Worm (Caenorhabditis elegans) whole organism, L3 larva: ENCODE data around the gene F59B2.14.

Source experiments
- ZK546.5 ChIP-seq: sonication (generic microtip); optimal IDR thresholded peaks from 2 replicates; lab custom pipeline; 2017; ENCODE audit warnings: missing biosample characterization, missing genetic modification characterization
- aly-2 ChIP-seq: fragments of 150-350 bp; optimal IDR thresholded peaks from 2 replicates; lab custom pipeline; 2014; ENCODE audit warnings: missing biosample characterization, missing genetic modification characterization
- ama-1 ChIP-seq: fragments of 150-350 bp; optimal IDR thresholded peaks from 2 replicates; lab custom pipeline; 2018
- ceh-28 ChIP-seq: fragments of 150-350 bp; optimal IDR thresholded peaks from 2 replicates; lab custom pipeline; 2014; ENCODE audit warnings: missing biosample characterization, missing genetic modification reagents, missing genetic modification characterization
- ceh-9 ChIP-seq: sonication (generic microtip); optimal IDR thresholded peaks from 2 replicates; lab custom pipeline; 2018; ENCODE audit warnings: missing biosample characterization, missing genetic modification characterization
- egl-27 ChIP-seq: sonication (generic microtip); optimal IDR thresholded peaks from 4 replicates; lab custom pipeline; 2017; ENCODE audit warnings: missing biosample characterization, missing genetic modification reagents, missing genetic modification characterization
- egl-5 ChIP-seq: fragments of 150-350 bp; optimal IDR thresholded peaks from 2 replicates; lab custom pipeline; 2017; ENCODE audit warnings: missing biosample characterization, missing genetic modification reagents, missing genetic modification characterization, inconsistent platforms
- elt-1 ChIP-seq: fragments of 150-350 bp; optimal IDR thresholded peaks from 2 replicates; lab custom pipeline; 2014; ENCODE audit warnings: missing biosample characterization, missing genetic modification characterization
- elt-3 ChIP-seq, 3 experiments: fragments of 150-350 bp in 1 of 3; sonication (generic microtip) in 2 of 3; optimal IDR thresholded peaks; 2 replicates in 2 of 3; 4 replicates in 1 of 3; lab custom pipeline; 2014 to 2017; ENCODE audit warnings: missing biosample characterization in 3 of 3, missing genetic modification characterization in 3 of 3
- fkh-10 ChIP-seq: sonication (generic microtip); optimal IDR thresholded peaks from 2 replicates; lab custom pipeline; 2017; ENCODE audit warnings: missing biosample characterization, missing genetic modification reagents, missing genetic modification characterization
- fos-1 ChIP-seq: fragments of 150-350 bp; optimal IDR thresholded peaks from 2 replicates; lab custom pipeline; 2014; ENCODE audit warnings: missing biosample characterization, missing genetic modification characterization
- hmg-11 ChIP-seq: sonication (generic microtip); optimal IDR thresholded peaks from 2 replicates; lab custom pipeline; 2016; ENCODE audit warnings: missing genetic modification characterization, missing compliant biosample characterization
- jun-1 ChIP-seq: fragments of 150-350 bp; optimal IDR thresholded peaks from 2 replicates; lab custom pipeline; 2014; ENCODE audit warnings: missing biosample characterization, missing genetic modification reagents, missing genetic modification characterization
- lin-39 ChIP-seq: fragments of 150-350 bp; optimal IDR thresholded peaks from 2 replicates; lab custom pipeline; 2018; ENCODE audit warnings: missing biosample characterization, missing genetic modification reagents, missing genetic modification characterization
- lsy-12 ChIP-seq: sonication (generic microtip); optimal IDR thresholded peaks from 2 replicates; lab custom pipeline; 2016; ENCODE audit warnings: mild to moderate bottlenecking, missing genetic modification characterization, missing compliant biosample characterization
- mdl-1 ChIP-seq: fragments of 150-350 bp; optimal IDR thresholded peaks from 2 replicates; lab custom pipeline; 2014; ENCODE audit warnings: missing biosample characterization, missing genetic modification characterization
- nfya-1 ChIP-seq: sonication (generic microtip); optimal IDR thresholded peaks from 2 replicates; lab custom pipeline; 2017; ENCODE audit warnings: missing genetic modification characterization, mild to moderate bottlenecking, missing compliant biosample characterization, antibody characterized with exemption, moderate library complexity; ENCODE audit not compliant: insufficient read depth
- nhr-11 ChIP-seq: fragments of 150-350 bp; optimal IDR thresholded peaks from 2 replicates; lab custom pipeline; 2014; ENCODE audit warnings: missing biosample characterization, missing genetic modification characterization
- nhr-23 ChIP-seq: fragments of 150-350 bp; optimal IDR thresholded peaks from 2 replicates; lab custom pipeline; 2014; ENCODE audit warnings: missing biosample characterization, missing genetic modification reagents, missing genetic modification characterization
- nhr-25 ChIP-seq: sonication (generic microtip); optimal IDR thresholded peaks from 2 replicates; lab custom pipeline; 2017; ENCODE audit warnings: missing biosample characterization, missing genetic modification characterization
- nhr-28 ChIP-seq: fragments of 150-350 bp; optimal IDR thresholded peaks from 2 replicates; lab custom pipeline; 2014; ENCODE audit warnings: missing biosample characterization, missing genetic modification characterization
- nhr-43 ChIP-seq: sonication (generic microtip); optimal IDR thresholded peaks from 2 replicates; lab custom pipeline; 2016; ENCODE audit warnings: mild to moderate bottlenecking, missing genetic modification characterization, missing compliant biosample characterization; ENCODE audit not compliant: poor library complexity, severe bottlenecking
- nhr-67 ChIP-seq: fragments of 150-350 bp; optimal IDR thresholded peaks from 2 replicates; lab custom pipeline; 2014; ENCODE audit warnings: missing biosample characterization, missing genetic modification characterization
- nhr-77 ChIP-seq: fragments of 150-350 bp; optimal IDR thresholded peaks from 2 replicates; lab custom pipeline; 2014; ENCODE audit warnings: missing biosample characterization, missing genetic modification characterization
- skn-1 ChIP-seq: fragments of 150-350 bp; optimal IDR thresholded peaks from 2 replicates; lab custom pipeline; 2014; ENCODE audit warnings: missing biosample characterization, missing genetic modification characterization
- tbx-2 ChIP-seq: sonication (generic microtip); optimal IDR thresholded peaks from 2 replicates; lab custom pipeline; 2016; ENCODE audit warnings: mild to moderate bottlenecking, missing genetic modification characterization, missing compliant biosample characterization
- unc-62 ChIP-seq: fragments of 150-350 bp; sonication (generic microtip); optimal IDR thresholded peaks from 4 replicates; lab custom pipeline; 2014; ENCODE audit warnings: missing biosample characterization, missing genetic modification reagents, missing genetic modification characterization
- ztf-11 ChIP-seq: fragments of 150-350 bp; optimal IDR thresholded peaks from 2 replicates; lab custom pipeline; 2014; ENCODE audit warnings: missing biosample characterization, missing genetic modification characterization

The F59B2.14 gene

ce11 chrIII:8980892-8981291, 41.5 kb downstream of the F59B2.14 start:
- TF ChIP-seq tbx-2 (no peak), nhr-43 (tag; lab: Kevin White, UChicago) (peak; percentile 52), ZK546.5 (tag; lab: Kevin White, UChicago) (no peak)

ce11 chrIII:8978512-8979352, 43.7 kb downstream of the F59B2.14 start:
- TF ChIP-seq lsy-12 (tag; lab: Kevin White, UChicago) (peak; percentile 35), tbx-2 (no peak), nfya-1 (tag; lab: Kevin White, UChicago) (no peak), ceh-28 (tag; lab: Kevin White, UChicago) (no peak), fos-1 (no peak), fkh-10 (GFP tag; lab: Kevin White, UChicago) (peak; percentile 13), aly-2 (no peak), mdl-1 (tag; lab: Kevin White, UChicago) (no peak), nhr-77 (tag; lab: Kevin White, UChicago) (no peak)

ce11 chrIII:8974835-8975234, 47.6 kb downstream of the F59B2.14 start:
- TF ChIP-seq nhr-23 (no peak), jun-1 (tag; lab: Kevin White, UChicago) (no peak), nhr-43 (tag; lab: Kevin White, UChicago) (peak; percentile 47), ceh-28 (tag; lab: Kevin White, UChicago) (peak; percentile 8), nhr-11 (no peak)

- TF ChIP-seq nhr-77 (tag; lab: Kevin White, UChicago) = no peak
- no peak for TF ChIP-seq lin-39 (tag; lab: Kevin White, UChicago)
- TF ChIP-seq fos-1 = no peak
- no peak for TF ChIP-seq ceh-9 (tag; lab: Kevin White, UChicago)
- no peak for TF ChIP-seq elt-1 (tag; lab: Kevin White, UChicago)
- TF ChIP-seq nhr-28 = no peak
- no peak for TF ChIP-seq nhr-23
- TF ChIP-seq skn-1 (tag; lab: Kevin White, UChicago) = no peak
- no peak for TF ChIP-seq nhr-67 (tag; lab: Kevin White, UChicago)
- no peak for TF ChIP-seq ztf-11
- no peak for TF ChIP-seq ama-1 (lab: Kevin White, UChicago)
- no peak for TF ChIP-seq lsy-12 (tag; lab: Kevin White, UChicago)
- no peak for TF ChIP-seq tbx-2
- no peak for TF ChIP-seq egl-5
- TF ChIP-seq elt-3 (tag; optimal IDR thresholded peaks at IDR 0.05; lab: Kevin White, UChicago) = no peak
Observed at ce11 chrIII:8973826-8974225, 48.6 kb downstream of the F59B2.14 start, which contains the start of gene R08D7.5. Gene R08D7.5 (plus strand): TSS chrIII:8974126.

- TF ChIP-seq hmg-11 (tag; lab: Kevin White, UChicago) (no peak), nhr-25 (no peak), ama-1 (lab: Kevin White, UChicago) (no peak), elt-1 (tag; lab: Kevin White, UChicago) (no peak), nhr-77 (tag; lab: Kevin White, UChicago) (no peak), egl-27 (tag; lab: Kevin White, UChicago) (no peak), nfya-1 (tag; lab: Kevin White, UChicago) (peak; percentile 54), lsy-12 (tag; lab: Kevin White, UChicago) (no peak), ZK546.5 (tag; lab: Kevin White, UChicago) (no peak), unc-62 (GFP tag; lab: Kevin White, UChicago) (no peak), nhr-43 (tag; lab: Kevin White, UChicago) (no peak), nhr-11 (no peak), fos-1 (no peak), nhr-28 (no peak), ztf-11 (no peak), lin-39 (tag; lab: Kevin White, UChicago) (peak; percentile 43)
Observed at ce11 chrIII:8973163-8973562, 49.3 kb downstream of the F59B2.14 start.
